Worm (Caenorhabditis elegans): Measurements from ENCODE around the gene tbc-19.

- TF ChIP-seq nfyb-1 (GFP tag; IDR thresholded peaks at IDR 0.05) (no peak), snpc-4 (GFP tag; optimal IDR thresholded peaks at IDR 0.05) (no peak), snpc-4 (tag; optimal IDR thresholded peaks at IDR 0.05) (no peak), ama-1 (optimal IDR thresholded peaks at IDR 0.05) (no peak), ama-1 (GFP tag; optimal IDR thresholded peaks at IDR 0.05) (no peak), somi-1 (GFP tag; optimal IDR thresholded peaks at IDR 0.05) (no peak), ztf-18 (tag; optimal IDR thresholded peaks at IDR 0.05) (no peak), F55B11.4 (tag; optimal IDR thresholded peaks at IDR 0.05; ENCODE audit: borderline replicate concordance, insufficient read depth) (no peak), mcd-1 (GFP tag; IDR thresholded peaks at IDR 0.05) (no peak), dpl-1 (GFP tag; optimal IDR thresholded peaks at IDR 0.05) (no peak), hrde-1 (tag; optimal IDR thresholded peaks at IDR 0.05; ENCODE audit: borderline replicate concordance) (no peak), lsy-27 (tag; optimal IDR thresholded peaks at IDR 0.05; ENCODE audit: borderline replicate concordance, insufficient read depth) (no peak), ceh-91 (GFP tag; IDR thresholded peaks at IDR 0.05) (no peak), repo-1 (tag; optimal IDR thresholded peaks at IDR 0.05) (no peak), nhr-90 (tag; optimal IDR thresholded peaks at IDR 0.05) (no peak), Y95B8A.8 (GFP tag; IDR thresholded peaks at IDR 0.05) (no peak)
These were observed at the start of gene tbc-19 for ce11 chrX:14012417-14012816.

Measured in whole organism, young adult.